Worm (Caenorhabditis elegans): ENCODE results near the gene nmad-1.
A peak's percentile ranks its signal among the peaks of the same experiment; 100 is the strongest.

The nmad-1 gene

ce11 chrIII:5504164-5504563, 50.6 kb downstream of the nmad-1 start (continued):
- peak; percentile 28 for TF ChIP-seq hmg-11 (tag; optimal IDR thresholded peaks at IDR 0.05)
- TF ChIP-seq jun-1 (tag; optimal IDR thresholded peaks at IDR 0.05): peak; percentile 77
- peak; percentile 4 for TF ChIP-seq lin-39 (tag; optimal IDR thresholded peaks at IDR 0.05)
- TF ChIP-seq fkh-2 (tag; optimal IDR thresholded peaks at IDR 0.05): no peak
- no peak for TF ChIP-seq nhr-237 (tag; optimal IDR thresholded peaks at IDR 0.05)
- TF ChIP-seq ceh-28 (tag; optimal IDR thresholded peaks at IDR 0.05): peak; percentile 56
- TF ChIP-seq egl-27 (tag; optimal IDR thresholded peaks at IDR 0.05): no peak
- TF ChIP-seq aly-2 (tag; optimal IDR thresholded peaks at IDR 0.05): no peak
- TF ChIP-seq pqm-1 (tag; optimal IDR thresholded peaks at IDR 0.05): peak; percentile 34
- no peak for TF ChIP-seq nhr-12 (tag; optimal IDR thresholded peaks at IDR 0.05)
- TF ChIP-seq unc-39 (tag; optimal IDR thresholded peaks at IDR 0.05): no peak
- no peak for TF ChIP-seq R02D3.7 (tag; optimal IDR thresholded peaks at IDR 0.05)
- peak; percentile 12 for TF ChIP-seq egl-5 (tag; optimal IDR thresholded peaks at IDR 0.05)
- peak; percentile 15 for TF ChIP-seq skn-1 (tag; optimal IDR thresholded peaks at IDR 0.05)
- no peak for TF ChIP-seq mml-1 (tag; optimal IDR thresholded peaks at IDR 0.05)
- TF ChIP-seq nhr-43 (tag; optimal IDR thresholded peaks at IDR 0.05; ENCODE audit: poor library complexity, severe bottlenecking): peak; percentile 28
- no peak for TF ChIP-seq unc-62 (GFP tag; optimal IDR thresholded peaks at IDR 0.05)
- TF ChIP-seq daf-12 (tag; optimal IDR thresholded peaks at IDR 0.05): no peak
- TF ChIP-seq ceh-9 (tag; optimal IDR thresholded peaks at IDR 0.05): no peak
- TF ChIP-seq fkh-10 (GFP tag; optimal IDR thresholded peaks at IDR 0.05): peak; percentile 29
- TF ChIP-seq nhr-77 (tag; optimal IDR thresholded peaks at IDR 0.05): no peak
- TF ChIP-seq lsy-12 (tag; optimal IDR thresholded peaks at IDR 0.05): peak; percentile 40
- TF ChIP-seq eor-1 (tag; optimal IDR thresholded peaks at IDR 0.05): no peak
- no peak for TF ChIP-seq mdl-1 (tag; optimal IDR thresholded peaks at IDR 0.05)

- TF ChIP-seq zag-1 (tag; optimal IDR thresholded peaks at IDR 0.05) (no peak), egl-27 (tag; optimal IDR thresholded peaks at IDR 0.05) (no peak), pqm-1 (tag; optimal IDR thresholded peaks at IDR 0.05) (no peak), lin-39 (tag; optimal IDR thresholded peaks at IDR 0.05) (no peak), ztf-4 (tag; optimal IDR thresholded peaks at IDR 0.05) (no peak), nhr-28 (tag; optimal IDR thresholded peaks at IDR 0.05) (no peak), daf-12 (tag; optimal IDR thresholded peaks at IDR 0.05) (no peak)
These were observed 51.1 kb downstream of the nmad-1 start for ce11 chrIII:5503669-5504068.

Measured in whole organism, L3 larva.